Worm (Caenorhabditis elegans) whole organism, midembryonic: Measurements from ENCODE around the gene paqr-2.

ENCODE experiments used
- T22C8.4 ChIP-seq: fragments of 200-800 bp; sonication (Bioruptor generic); IDR thresholded peaks from 2 replicates; pipeline ENCODE4 v1.3.6; 2022; ENCODE audit warnings: missing genetic modification characterization, missing compliant biosample characterization
- cog-1 ChIP-seq: sonication (generic microtip); optimal IDR thresholded peaks from 2 replicates; lab custom pipeline; 2016; ENCODE audit warnings: missing genetic modification characterization, missing compliant biosample characterization
- ref-1 ChIP-seq: fragments of 200-800 bp; sonication (Bioruptor generic); conservative IDR thresholded peaks from 2 replicates; pipeline ENCODE4 v1.3.6; 2022; ENCODE audit warnings: missing genetic modification reagents, missing genetic modification characterization, missing compliant biosample characterization
- ztf-29 ChIP-seq: fragments of 200-800 bp; sonication (Bioruptor generic); IDR thresholded peaks from 2 replicates; pipeline ENCODE4 v1.3.6; 2022; ENCODE audit warnings: missing genetic modification reagents, missing genetic modification characterization, missing compliant biosample characterization

- TF ChIP-seq ztf-29 (GFP tag; lab: Robert Waterston, UW), result no peak
- no peak for TF ChIP-seq cog-1 (tag; lab: Kevin White, UChicago)
- no peak for TF ChIP-seq T22C8.4
- no peak for TF ChIP-seq ref-1 (GFP tag; lab: Robert Waterston, UW)
Observed at ce11 chrIII:5419527-5419926, 39.8 kb upstream of the paqr-2 start.
